Worm (Caenorhabditis elegans) whole organism, L4 larva: ENCODE results near the gene F14H3.6.
A peak's percentile ranks its signal among the peaks of the same experiment; 100 is the strongest.

Experiments used
- T20F7.1 ChIP-seq: fragments of 200-800 bp; sonication (Bioruptor generic); optimal IDR thresholded peaks from 2 replicates; lab custom pipeline; 2018; ENCODE audit warnings: mild to moderate bottlenecking, missing genetic modification characterization, missing compliant biosample characterization
- T26A8.4 ChIP-seq: fragments of 200-800 bp; sonication (Bioruptor generic); IDR thresholded peaks from 2 replicates; pipeline ENCODE4 v1.3.6; 2022; ENCODE audit warnings: missing genetic modification characterization, missing compliant biosample characterization
- Y5F2A.4 ChIP-seq: fragments of 200-800 bp; sonication (Bioruptor generic); optimal IDR thresholded peaks from 2 replicates; lab custom pipeline; 2018; ENCODE audit warnings: mild to moderate bottlenecking, missing genetic modification characterization, missing compliant biosample characterization
- ZK337.2 ChIP-seq: fragments of 200-800 bp; sonication (Bioruptor generic); IDR thresholded peaks from 2 replicates; pipeline ENCODE4 v1.3.6; 2022; ENCODE audit warnings: missing genetic modification reagents, missing genetic modification characterization, missing compliant biosample characterization
- aha-1 ChIP-seq: fragments of 150-350 bp; peaks from one replicate; lab custom pipeline; 2014; ENCODE audit warnings: missing biosample characterization, missing genetic modification characterization
- ama-1 ChIP-seq: fragments of 150-350 bp; optimal IDR thresholded peaks from 2 replicates; lab custom pipeline; 2014; ENCODE audit warnings: inconsistent platforms, mixed read lengths
- arid-1 ChIP-seq: fragments of 200-800 bp; sonication (Bioruptor generic); conservative IDR thresholded peaks from 2 replicates; pipeline ENCODE4 v1.3.6; 2022; ENCODE audit warnings: missing genetic modification reagents, missing genetic modification characterization, missing compliant biosample characterization
- ceh-20 ChIP-seq: fragments of 200-800 bp; sonication (Bioruptor generic); IDR thresholded peaks from 2 replicates; pipeline ENCODE4 v1.3.6; 2022; ENCODE audit warnings: missing genetic modification reagents, missing genetic modification characterization, missing compliant biosample characterization
- ceh-62 ChIP-seq: sonication (generic microtip); optimal IDR thresholded peaks from 2 replicates; lab custom pipeline; 2017; ENCODE audit warnings: missing biosample characterization, missing genetic modification characterization
- cey-2 ChIP-seq: sonication (generic microtip); optimal IDR thresholded peaks from 3 replicates; lab custom pipeline; 2017; ENCODE audit warnings: missing genetic modification characterization, mild to moderate bottlenecking, missing compliant biosample characterization, antibody characterized with exemption, borderline replicate concordance; ENCODE audit not compliant: insufficient read depth
- daf-16 ChIP-seq, 3 experiments: sonication (generic microtip); optimal IDR thresholded peaks; 2 replicates each; lab custom pipeline; 2016 to 2017; ENCODE audit warnings: missing genetic modification characterization in 3 of 3, missing genetic modification reagents in 3 of 3, mild to moderate bottlenecking in 2 of 3, missing compliant biosample characterization in 2 of 3, missing biosample characterization in 1 of 3, moderate library complexity in 1 of 3
- daf-19 ChIP-seq: fragments of 200-800 bp; sonication (Bioruptor generic); conservative IDR thresholded peaks from 2 replicates; pipeline ENCODE4 v1.3.6; 2022; ENCODE audit warnings: missing genetic modification characterization, missing compliant biosample characterization
- daf-8 ChIP-seq: fragments of 200-800 bp; sonication (Bioruptor generic); IDR thresholded peaks from 2 replicates; pipeline ENCODE4 v1.3.6; 2022; ENCODE audit warnings: missing genetic modification characterization, missing compliant biosample characterization
- dmd-6 ChIP-seq: fragments of 200-800 bp; sonication (Bioruptor generic); IDR thresholded peaks from 2 replicates; pipeline ENCODE4 v1.3.6; 2022; ENCODE audit warnings: missing genetic modification reagents, missing genetic modification characterization, missing compliant biosample characterization
- dmd-9 ChIP-seq: fragments of 200-800 bp; sonication (Bioruptor generic); IDR thresholded peaks from 2 replicates; pipeline ENCODE4 v1.3.6; 2022; ENCODE audit warnings: missing genetic modification reagents, missing genetic modification characterization, missing compliant biosample characterization
- dve-1 ChIP-seq: sonication (generic microtip); optimal IDR thresholded peaks from 2 replicates; lab custom pipeline; 2017; ENCODE audit warnings: antibody characterized with exemption, mild to moderate bottlenecking, missing genetic modification characterization, missing compliant biosample characterization; ENCODE audit not compliant: insufficient read depth
- hlh-11 ChIP-seq: fragments of 200-800 bp; sonication (Bioruptor generic); optimal IDR thresholded peaks from 2 replicates; lab custom pipeline; 2018; ENCODE audit warnings: mild to moderate bottlenecking, missing genetic modification characterization, missing compliant biosample characterization
- lin-1 ChIP-seq: fragments of 200-800 bp; sonication (Bioruptor generic); IDR thresholded peaks from 2 replicates; pipeline ENCODE4 v1.3.6; 2022; ENCODE audit warnings: missing genetic modification reagents, missing genetic modification characterization, missing compliant biosample characterization
- lin-13 ChIP-seq: fragments of 150-350 bp; optimal IDR thresholded peaks from 2 replicates; lab custom pipeline; 2014; ENCODE audit warnings: missing biosample characterization, missing genetic modification reagents, missing genetic modification characterization
- mxl-2 ChIP-seq: fragments of 200-800 bp; sonication (Bioruptor generic); conservative IDR thresholded peaks from 2 replicates; pipeline ENCODE4 v1.3.6; 2022; ENCODE audit warnings: missing genetic modification reagents, missing genetic modification characterization, missing compliant biosample characterization
- nhr-28 ChIP-seq: fragments of 150-350 bp; optimal IDR thresholded peaks from 2 replicates; lab custom pipeline; 2014; ENCODE audit warnings: missing biosample characterization, missing genetic modification characterization
- nhr-42 ChIP-seq: fragments of 200-800 bp; sonication (Bioruptor generic); IDR thresholded peaks from 2 replicates; pipeline ENCODE4 v1.3.6; 2022; ENCODE audit warnings: missing genetic modification characterization, missing compliant biosample characterization
- nhr-77 ChIP-seq: fragments of 150-350 bp; optimal IDR thresholded peaks from 2 replicates; lab custom pipeline; 2014; ENCODE audit warnings: missing biosample characterization, missing genetic modification characterization
- php-3 ChIP-seq: fragments of 200-800 bp; sonication (Bioruptor generic); IDR thresholded peaks from 2 replicates; pipeline ENCODE4 v1.3.6; 2022; ENCODE audit warnings: missing genetic modification reagents, missing genetic modification characterization, missing compliant biosample characterization
- pqm-1 ChIP-seq: sonication (generic microtip); optimal IDR thresholded peaks from 2 replicates; lab custom pipeline; 2017; ENCODE audit warnings: missing biosample characterization, missing genetic modification characterization
- set-16 ChIP-seq: fragments of 200-800 bp; sonication (Bioruptor generic); IDR thresholded peaks from 2 replicates; pipeline ENCODE4 v1.3.6; 2022; ENCODE audit warnings: missing genetic modification reagents, missing genetic modification characterization, missing compliant biosample characterization
- spr-1 ChIP-seq: sonication (generic microtip); optimal IDR thresholded peaks from 2 replicates; lab custom pipeline; 2016; ENCODE audit warnings: mild to moderate bottlenecking, missing genetic modification characterization, missing compliant biosample characterization
- spr-3 ChIP-seq: fragments of 200-800 bp; sonication (Bioruptor generic); optimal IDR thresholded peaks from 2 replicates; lab custom pipeline; 2018; ENCODE audit warnings: mild to moderate bottlenecking, missing genetic modification characterization, missing compliant biosample characterization
- zfp-3 ChIP-seq: fragments of 200-800 bp; sonication (Bioruptor generic); conservative IDR thresholded peaks from 2 replicates; pipeline ENCODE4 v1.3.6; 2022; ENCODE audit warnings: missing genetic modification reagents, missing genetic modification characterization, missing compliant biosample characterization

Gene F14H3.6

DNA sequence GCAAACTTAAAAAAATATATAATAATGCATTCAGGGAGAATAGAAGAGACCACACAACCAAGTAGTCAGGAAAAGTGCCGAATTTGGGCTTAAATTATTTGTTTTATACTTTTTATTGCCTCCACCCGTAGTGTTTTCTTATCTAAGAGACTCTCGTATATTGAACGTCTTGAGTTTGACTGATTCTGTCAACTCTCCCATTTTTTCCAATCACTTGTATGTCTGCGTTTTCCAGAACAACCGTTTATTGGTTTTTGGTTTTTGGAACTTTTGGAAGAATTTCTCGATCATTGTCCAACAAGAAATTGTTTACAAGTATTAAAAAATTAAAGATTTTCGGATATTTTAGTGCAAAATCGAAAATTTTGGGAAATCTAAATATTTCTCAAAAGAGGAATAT is 15.0 kb downstream of the F14H3.6 start:
- peak; percentile 76 for TF ChIP-seq dmd-6 (GFP tag; lab: Robert Waterston, UW)
- no peak for TF ChIP-seq ama-1
- peak; percentile 2 for TF ChIP-seq pqm-1 (tag; lab: Kevin White, UChicago)
- TF ChIP-seq daf-16 (GFP tag; optimal IDR thresholded peaks at IDR 0.05; lab: Kevin White, UChicago) = no peak
- TF ChIP-seq daf-16 (tag; optimal IDR thresholded peaks at IDR 0.05; lab: Kevin White, UChicago) = peak; percentile 69
- TF ChIP-seq lin-1 (GFP tag; lab: Robert Waterston, UW) = 0 out of 2 replicates have a peak, but pooled peaks have one; percentile 21
- peak; percentile 42 for TF ChIP-seq nhr-28 (tag; lab: Kevin White, UChicago)
- no peak for TF ChIP-seq T20F7.1
- 0 out of 2 replicates have a peak, but pooled peaks have one; percentile 5 for TF ChIP-seq nhr-42 (GFP tag; lab: Robert Waterston, UW)
- TF ChIP-seq dmd-9 = no peak
- TF ChIP-seq hlh-11 = peak; percentile 51
- TF ChIP-seq php-3 (GFP tag; lab: Robert Waterston, UW) = peak; percentile 68
- no peak for TF ChIP-seq set-16 (GFP tag; lab: Robert Waterston, UW)
- peak; percentile 74 for TF ChIP-seq dve-1 (tag; lab: Kevin White, UChicago)
- TF ChIP-seq aha-1 (tag; lab: Kevin White, UChicago) = peak; percentile 81

- TF ChIP-seq zfp-3 = 0 out of 2 replicates have a peak, but pooled peaks have one; percentile 38
- no peak for TF ChIP-seq spr-1 (tag; lab: Kevin White, UChicago)
Observed at ce11 chrV:16042743-16043014, 16.0 kb downstream of the F14H3.6 start.

- TF ChIP-seq set-16 (GFP tag; lab: Robert Waterston, UW) = peak; percentile 81
Observed at ce11 chrV:16041925-16042742, 16.6 kb downstream of the F14H3.6 start, which contains the start of the genes his-2 and his-1. Gene his-2, minus strand, starts transcription at chrV:16042283. Gene his-1, plus strand, starts transcription at chrV:16042520.

DNA sequence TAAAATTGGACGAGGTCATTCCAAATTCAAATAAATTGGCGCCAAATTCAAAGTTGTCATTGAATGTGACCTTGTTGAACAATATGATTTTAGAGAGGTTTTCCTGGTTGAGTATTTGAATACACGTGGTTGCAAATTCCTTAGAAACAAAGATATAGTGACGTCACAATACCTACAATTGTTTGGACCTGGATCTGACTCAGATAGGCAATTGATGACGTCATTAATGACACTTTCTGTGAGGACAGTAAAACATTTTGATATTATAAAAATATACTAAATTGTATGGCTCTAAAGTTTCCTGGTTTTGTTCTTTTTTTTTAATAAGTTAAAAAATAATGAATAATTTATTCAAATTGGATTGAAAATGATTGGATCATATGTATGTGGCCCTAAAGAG is 17.3 kb downstream of the F14H3.6 start:
- TF ChIP-seq hlh-11 = no peak
- no peak for TF ChIP-seq spr-1 (tag; lab: Kevin White, UChicago)
- no peak for TF ChIP-seq ceh-62 (tag; lab: Kevin White, UChicago)
- no peak for TF ChIP-seq daf-8 (GFP tag; lab: Robert Waterston, UW)
- no peak for TF ChIP-seq spr-3 (GFP tag; lab: Kevin White, UChicago)
- TF ChIP-seq daf-19 (GFP tag; lab: Robert Waterston, UW) = no peak
- TF ChIP-seq dve-1 (tag; lab: Kevin White, UChicago) = no peak
- no peak for TF ChIP-seq mxl-2
- no peak for TF ChIP-seq ZK337.2
- TF ChIP-seq cey-2 (tag; lab: Kevin White, UChicago) = no peak
- TF ChIP-seq T26A8.4 = no peak
- no peak for TF ChIP-seq Y5F2A.4
- no peak for TF ChIP-seq daf-16 (GFP tag; optimal IDR thresholded peaks at IDR 0.05; lab: Kevin White, UChicago)
- TF ChIP-seq daf-16 (tag; optimal IDR thresholded peaks at IDR 0.05; lab: Kevin White, UChicago) = no peak
- TF ChIP-seq lin-13 (GFP tag; lab: Kevin White, UChicago) = no peak
- TF ChIP-seq nhr-77 (tag; lab: Kevin White, UChicago) = no peak
- no peak for TF ChIP-seq arid-1 (GFP tag; lab: Robert Waterston, UW)
- TF ChIP-seq ceh-20 (GFP tag; lab: Robert Waterston, UW) = no peak

DNA sequence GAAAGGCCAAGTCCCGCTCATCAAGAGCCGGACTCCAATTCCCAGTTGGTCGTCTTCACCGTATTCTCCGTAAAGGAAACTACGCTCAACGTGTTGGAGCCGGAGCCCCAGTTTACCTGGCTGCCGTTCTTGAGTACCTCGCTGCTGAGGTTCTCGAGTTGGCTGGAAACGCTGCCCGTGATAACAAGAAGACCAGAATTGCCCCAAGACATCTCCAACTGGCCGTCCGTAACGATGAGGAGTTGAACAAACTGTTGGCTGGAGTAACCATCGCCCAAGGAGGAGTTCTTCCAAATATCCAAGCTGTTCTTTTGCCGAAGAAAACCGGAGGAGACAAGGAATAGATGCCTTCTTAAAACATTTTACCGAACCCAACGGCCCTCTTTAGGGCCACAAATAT is 17.8 kb downstream of the F14H3.6 start:
- peak; percentile 47; the same call in 1 of the 2 replicates for TF ChIP-seq set-16 (GFP tag; lab: Robert Waterston, UW)
